Worm (Caenorhabditis elegans) whole organism, early embryonic: Measurements from ENCODE around the gene rgs-11.

Experiments
- B0310.2 ChIP-seq: sonication (generic microtip); optimal IDR thresholded peaks from 2 replicates; lab custom pipeline; 2016; ENCODE audit warnings: mild to moderate bottlenecking, missing genetic modification characterization, missing compliant biosample characterization
- F13C5.2 ChIP-seq: sonication (generic microtip); optimal IDR thresholded peaks from 2 replicates; lab custom pipeline; 2017; ENCODE audit warnings: mild to moderate bottlenecking, missing genetic modification characterization, inconsistent platforms, missing compliant biosample characterization
- aly-1 ChIP-seq: sonication (generic microtip); optimal IDR thresholded peaks from 2 replicates; lab custom pipeline; 2016; ENCODE audit warnings: missing genetic modification characterization, missing compliant biosample characterization
- ama-1 ChIP-seq: fragments of 150-350 bp; optimal IDR thresholded peaks from 2 replicates; lab custom pipeline; 2014
- ceh-13 ChIP-seq: fragments of 200-800 bp; sonication (Bioruptor generic); optimal IDR thresholded peaks from 2 replicates; lab custom pipeline; 2018; ENCODE audit warnings: mild to moderate bottlenecking, missing genetic modification characterization, missing compliant biosample characterization
- ceh-36 ChIP-seq: sonication (generic microtip); optimal IDR thresholded peaks from 2 replicates; lab custom pipeline; 2016; ENCODE audit warnings: missing genetic modification characterization, inconsistent platforms, missing compliant biosample characterization
- ets-7 ChIP-seq: sonication (generic microtip); optimal IDR thresholded peaks from 2 replicates; lab custom pipeline; 2016; ENCODE audit warnings: missing genotype, missing genetic modification characterization, missing compliant biosample characterization
- flt-1 ChIP-seq: fragments of 200-800 bp; sonication (Bioruptor generic); IDR thresholded peaks from 2 replicates; pipeline ENCODE4 v1.3.6; 2022; ENCODE audit warnings: missing genetic modification characterization, missing compliant biosample characterization
- hmbx-1 ChIP-seq: sonication (generic microtip); optimal IDR thresholded peaks from 2 replicates; lab custom pipeline; 2016; ENCODE audit warnings: mild to moderate bottlenecking, missing genetic modification characterization, missing compliant biosample characterization
- hmg-4 ChIP-seq: fragments of 200-800 bp; sonication (Bioruptor generic); optimal IDR thresholded peaks from 2 replicates; lab custom pipeline; 2018; ENCODE audit warnings: mild to moderate bottlenecking, missing genetic modification characterization, missing compliant biosample characterization
- hnd-1 ChIP-seq: sonication (generic microtip); optimal IDR thresholded peaks from 2 replicates; lab custom pipeline; 2016; ENCODE audit warnings: missing genetic modification characterization, missing compliant biosample characterization
- pes-1 ChIP-seq: fragments of 200-800 bp; sonication (Bioruptor generic); IDR thresholded peaks from 2 replicates; pipeline ENCODE4 v1.3.6; 2022; ENCODE audit warnings: missing genetic modification reagents, missing genetic modification characterization, missing compliant biosample characterization
- scrt-1 ChIP-seq: fragments of 200-800 bp; sonication (Bioruptor generic); IDR thresholded peaks from 2 replicates; pipeline ENCODE4 v1.3.6; 2022; ENCODE audit warnings: missing genetic modification characterization, missing compliant biosample characterization
- sea-1 ChIP-seq: fragments of 200-800 bp; sonication (Bioruptor generic); conservative IDR thresholded peaks from 2 replicates; pipeline ENCODE4 v1.3.6; 2022; ENCODE audit warnings: missing genetic modification characterization, missing compliant biosample characterization
- tbx-11 ChIP-seq: fragments of 200-800 bp; sonication (Bioruptor generic); IDR thresholded peaks from 2 replicates; pipeline ENCODE4 v1.3.6; 2022; ENCODE audit warnings: missing genetic modification characterization, missing compliant biosample characterization
- tbx-37 ChIP-seq: fragments of 200-800 bp; sonication (Bioruptor generic); conservative IDR thresholded peaks from 2 replicates; pipeline ENCODE4 v1.3.6; 2022; ENCODE audit warnings: missing genetic modification reagents, missing genetic modification characterization, missing compliant biosample characterization
- tra-4 ChIP-seq: sonication (generic microtip); optimal IDR thresholded peaks from 2 replicates; lab custom pipeline; 2017; ENCODE audit warnings: missing genetic modification characterization, missing compliant biosample characterization

rgs-11 gene

ce11 chrX:14964253-14964652 is at the start of gene rgs-11:
Gene rgs-11, plus strand, starts transcription at chrX:14964553.
- TF ChIP-seq F13C5.2 (tag; lab: Kevin White, UChicago) (no peak), ama-1 (no peak), ceh-36 (tag; lab: Kevin White, UChicago) (no peak), hmbx-1 (tag; lab: Kevin White, UChicago) (no peak), flt-1 (no peak)

DNA sequence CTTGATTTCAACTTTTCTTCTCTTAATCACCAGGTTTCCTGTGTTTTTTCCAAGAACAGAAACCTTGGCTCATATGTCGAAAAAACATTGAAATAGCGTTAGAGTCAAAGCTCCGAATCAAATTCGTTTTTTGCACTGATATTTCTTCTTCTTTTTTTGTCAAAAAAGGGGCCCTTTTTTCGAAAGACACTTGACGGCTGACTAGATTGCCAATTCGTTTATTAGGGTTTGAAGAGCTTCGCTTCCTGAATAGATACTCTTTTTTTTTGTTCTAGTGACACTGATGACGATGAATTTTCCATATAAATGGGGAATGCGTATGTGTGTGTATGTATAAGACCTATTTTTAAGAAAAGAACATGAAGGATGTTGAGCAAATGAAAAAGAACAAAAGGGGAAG is 47.6 kb upstream of the rgs-11 start:
- no peak for TF ChIP-seq ceh-13 (GFP tag; lab: Kevin White, UChicago)
- no peak for TF ChIP-seq hmbx-1 (tag; lab: Kevin White, UChicago)
- no peak for TF ChIP-seq tbx-37 (GFP tag; lab: Robert Waterston, UW)
- no peak for TF ChIP-seq hmg-4 (GFP tag; lab: Kevin White, UChicago)
- TF ChIP-seq aly-1, result no peak
- no peak for TF ChIP-seq F13C5.2 (tag; lab: Kevin White, UChicago)
- TF ChIP-seq ceh-36 (tag; lab: Kevin White, UChicago), result no peak
- no peak for TF ChIP-seq ets-7
- TF ChIP-seq hnd-1 (tag; lab: Kevin White, UChicago), result no peak
- TF ChIP-seq sea-1, result no peak
- TF ChIP-seq tbx-11 (GFP tag; lab: Robert Waterston, UW), result no peak
- TF ChIP-seq ama-1, result no peak
- TF ChIP-seq scrt-1 (GFP tag; lab: Robert Waterston, UW), result no peak
- TF ChIP-seq flt-1, result no peak
- no peak for TF ChIP-seq tra-4 (tag; lab: Kevin White, UChicago)
- no peak for TF ChIP-seq pes-1 (GFP tag; lab: Robert Waterston, UW)
- no peak for TF ChIP-seq B0310.2 (tag; lab: Kevin White, UChicago)

- TF ChIP-seq hmbx-1 (tag; lab: Kevin White, UChicago), result no peak
- no peak for TF ChIP-seq tbx-11 (GFP tag; lab: Robert Waterston, UW)
- no peak for TF ChIP-seq B0310.2 (tag; lab: Kevin White, UChicago)
- no peak for TF ChIP-seq sea-1
- no peak for TF ChIP-seq pes-1 (GFP tag; lab: Robert Waterston, UW)
- TF ChIP-seq F13C5.2 (tag; lab: Kevin White, UChicago), result no peak
- no peak for TF ChIP-seq tra-4 (tag; lab: Kevin White, UChicago)
- TF ChIP-seq ceh-13 (GFP tag; lab: Kevin White, UChicago), result no peak
- no peak for TF ChIP-seq hmg-4 (GFP tag; lab: Kevin White, UChicago)
Measured at ce11 chrX:14918538-14918937, 45.8 kb upstream of the rgs-11 start, which contains the start of gene npr-40. Gene npr-40, plus strand, starts transcription at chrX:14918838.

DNA sequence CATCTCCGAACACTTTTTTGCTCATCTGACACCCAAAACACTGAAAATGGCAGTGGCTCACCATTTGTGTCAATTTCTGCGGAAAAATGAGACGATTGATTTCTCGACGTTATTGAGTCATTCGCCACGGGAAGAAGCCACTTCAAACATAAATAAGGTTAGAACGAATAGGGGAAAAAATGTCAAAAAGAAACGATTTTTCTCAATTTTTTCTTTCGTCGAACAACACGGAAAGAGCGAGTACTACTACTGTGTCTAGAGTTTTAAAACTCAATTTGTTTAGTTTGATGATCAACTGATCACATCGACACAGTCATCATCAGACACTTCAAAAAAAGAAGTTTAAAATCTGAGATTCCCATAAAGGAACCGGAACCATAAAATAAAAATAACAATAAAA is 43.5 kb upstream of the rgs-11 start:
- TF ChIP-seq scrt-1 (GFP tag; lab: Robert Waterston, UW) (no peak), ceh-13 (GFP tag; lab: Kevin White, UChicago) (no peak), sea-1 (no peak), F13C5.2 (tag; lab: Kevin White, UChicago) (no peak), tra-4 (tag; lab: Kevin White, UChicago) (no peak)

DNA sequence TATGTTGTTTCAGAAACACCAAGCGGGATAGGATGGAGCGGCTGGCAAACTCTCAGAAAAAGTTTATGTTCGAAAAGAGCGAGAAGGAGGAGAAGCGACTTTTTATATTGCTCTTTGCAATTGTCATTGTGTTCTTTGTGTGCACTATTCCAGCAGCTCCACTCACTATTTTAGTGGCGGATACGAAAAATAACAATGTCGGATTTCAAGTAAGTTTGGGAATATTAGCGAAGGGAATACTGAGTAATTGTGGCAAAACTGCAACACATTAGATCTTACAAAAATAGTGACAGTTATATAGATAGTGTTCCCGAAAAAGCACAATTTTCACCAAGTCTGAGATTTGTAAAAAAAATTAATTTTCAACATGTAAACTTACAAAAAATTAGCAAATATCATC is 41.6 kb upstream of the rgs-11 start:
- TF ChIP-seq ama-1 (no peak), hmbx-1 (tag; lab: Kevin White, UChicago) (no peak), pes-1 (GFP tag; lab: Robert Waterston, UW) (no peak), B0310.2 (tag; lab: Kevin White, UChicago) (no peak), ets-7 (no peak), tra-4 (tag; lab: Kevin White, UChicago) (no peak), aly-1 (no peak), tbx-11 (GFP tag; lab: Robert Waterston, UW) (no peak), F13C5.2 (tag; lab: Kevin White, UChicago) (no peak), flt-1 (no peak), sea-1 (no peak), tbx-37 (GFP tag; lab: Robert Waterston, UW) (no peak), ceh-13 (GFP tag; lab: Kevin White, UChicago) (no peak), hmg-4 (GFP tag; lab: Kevin White, UChicago) (no peak), hnd-1 (tag; lab: Kevin White, UChicago) (no peak), scrt-1 (GFP tag; lab: Robert Waterston, UW) (no peak), ceh-36 (tag; lab: Kevin White, UChicago) (no peak)

DNA sequence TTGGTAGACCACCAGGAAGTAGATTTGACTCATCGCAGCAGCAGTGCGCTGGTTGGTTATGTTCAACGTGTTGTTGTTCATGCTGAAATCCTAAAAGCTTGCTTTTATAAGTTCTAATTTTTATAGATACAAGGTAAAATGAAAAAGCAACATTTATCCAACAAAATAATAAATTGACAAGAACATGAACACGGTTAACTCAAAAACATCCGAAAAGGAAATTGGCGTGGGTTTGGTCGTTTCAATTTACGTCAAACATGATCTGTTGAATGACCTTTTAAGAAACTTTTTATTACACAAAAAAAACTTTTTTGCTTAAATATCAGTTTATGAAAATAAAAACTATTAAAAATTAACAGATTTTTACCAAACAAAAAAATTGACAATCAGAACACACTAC is 35.5 kb upstream of the rgs-11 start, which contains the start of gene ntr-2:
ntr-2 (minus strand) TSS at position 101 of the 400 bp plus-strand sequence.
- TF ChIP-seq sea-1 (no peak), pes-1 (GFP tag; lab: Robert Waterston, UW) (no peak), tbx-11 (GFP tag; lab: Robert Waterston, UW) (no peak), B0310.2 (tag; lab: Kevin White, UChicago) (no peak), ets-7 (no peak), aly-1 (no peak), ama-1 (no peak), F13C5.2 (tag; lab: Kevin White, UChicago) (no peak), scrt-1 (GFP tag; lab: Robert Waterston, UW) (no peak)

DNA sequence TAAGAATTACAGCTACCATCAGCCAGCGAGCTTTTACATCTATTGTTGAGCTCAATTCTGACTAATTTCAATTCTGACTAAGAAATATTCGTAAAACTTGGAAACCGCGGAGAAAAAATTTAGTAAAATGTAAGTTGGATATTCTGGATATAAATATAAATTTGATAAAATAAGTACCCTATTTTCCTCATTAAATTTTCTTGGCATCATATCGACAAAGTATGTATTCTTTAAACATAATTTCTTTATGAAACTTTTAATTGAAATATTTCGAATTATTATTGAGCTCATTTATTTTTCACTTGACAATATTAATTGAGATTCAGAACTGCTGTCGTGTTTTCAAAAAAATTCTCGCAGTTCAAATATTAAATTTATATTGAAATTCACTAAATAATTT is 34.8 kb upstream of the rgs-11 start:
- TF ChIP-seq ceh-36 (tag; lab: Kevin White, UChicago) (no peak), hmbx-1 (tag; lab: Kevin White, UChicago) (no peak), pes-1 (GFP tag; lab: Robert Waterston, UW) (no peak), F13C5.2 (tag; lab: Kevin White, UChicago) (no peak), ceh-13 (GFP tag; lab: Kevin White, UChicago) (no peak), hmg-4 (GFP tag; lab: Kevin White, UChicago) (no peak), flt-1 (no peak), tbx-37 (GFP tag; lab: Robert Waterston, UW) (no peak), tra-4 (tag; lab: Kevin White, UChicago) (no peak), B0310.2 (tag; lab: Kevin White, UChicago) (no peak), sea-1 (no peak), ama-1 (no peak), tbx-11 (GFP tag; lab: Robert Waterston, UW) (no peak), hnd-1 (tag; lab: Kevin White, UChicago) (no peak), scrt-1 (GFP tag; lab: Robert Waterston, UW) (no peak), ets-7 (no peak), aly-1 (no peak)
